Worm (Caenorhabditis elegans) whole organism, early embryonic: ENCODE data around the gene F44E7.9.

ENCODE experiments used
- ama-1 ChIP-seq: fragments of 150-350 bp; optimal IDR thresholded peaks from 2 replicates; lab custom pipeline; 2014
- ceh-13 ChIP-seq: fragments of 200-800 bp; sonication (Bioruptor generic); optimal IDR thresholded peaks from 2 replicates; lab custom pipeline; 2018; ENCODE audit warnings: mild to moderate bottlenecking, missing genetic modification characterization, missing compliant biosample characterization
- ceh-36 ChIP-seq: sonication (generic microtip); optimal IDR thresholded peaks from 2 replicates; lab custom pipeline; 2016; ENCODE audit warnings: missing genetic modification characterization, inconsistent platforms, missing compliant biosample characterization
- hmg-4 ChIP-seq: fragments of 200-800 bp; sonication (Bioruptor generic); optimal IDR thresholded peaks from 2 replicates; lab custom pipeline; 2018; ENCODE audit warnings: mild to moderate bottlenecking, missing genetic modification characterization, missing compliant biosample characterization
- scrt-1 ChIP-seq: fragments of 200-800 bp; sonication (Bioruptor generic); IDR thresholded peaks from 2 replicates; pipeline ENCODE4 v1.3.6; 2022; ENCODE audit warnings: missing genetic modification characterization, missing compliant biosample characterization
- sea-1 ChIP-seq: fragments of 200-800 bp; sonication (Bioruptor generic); conservative IDR thresholded peaks from 2 replicates; pipeline ENCODE4 v1.3.6; 2022; ENCODE audit warnings: missing genetic modification characterization, missing compliant biosample characterization
- tbx-11 ChIP-seq: fragments of 200-800 bp; sonication (Bioruptor generic); IDR thresholded peaks from 2 replicates; pipeline ENCODE4 v1.3.6; 2022; ENCODE audit warnings: missing genetic modification characterization, missing compliant biosample characterization
- tbx-37 ChIP-seq: fragments of 200-800 bp; sonication (Bioruptor generic); conservative IDR thresholded peaks from 2 replicates; pipeline ENCODE4 v1.3.6; 2022; ENCODE audit warnings: missing genetic modification reagents, missing genetic modification characterization, missing compliant biosample characterization
- tra-4 ChIP-seq: sonication (generic microtip); optimal IDR thresholded peaks from 2 replicates; lab custom pipeline; 2017; ENCODE audit warnings: missing genetic modification characterization, missing compliant biosample characterization

DNA sequence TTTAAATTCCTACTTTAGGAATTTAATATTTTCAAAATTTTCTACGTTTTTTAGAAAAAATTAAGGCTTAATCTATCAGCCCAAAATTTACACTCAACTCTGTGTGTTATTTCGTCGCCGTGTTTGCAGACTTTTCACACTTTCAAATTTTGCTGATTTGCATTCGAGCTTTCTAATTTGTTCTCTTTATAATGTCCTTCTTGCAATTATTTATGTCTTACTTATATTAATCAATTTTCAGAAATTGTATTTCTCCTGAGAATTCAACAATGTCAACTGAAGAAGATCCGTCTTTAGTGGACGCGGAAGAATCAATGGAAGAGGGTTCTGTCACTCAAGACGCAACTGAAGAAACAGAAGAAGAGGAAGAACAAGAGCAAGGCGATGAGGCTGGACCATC lies 35.6 kb downstream of the F44E7.9 start, which contains the start of gene let-418:
- TF ChIP-seq ama-1 (lab: Kevin White, UChicago) (no peak), ceh-36 (no peak), sea-1 (GFP tag; lab: Robert Waterston, UW) (no peak), ceh-13 (no peak), scrt-1 (GFP tag; lab: Robert Waterston, UW) (no peak), tbx-37 (no peak), hmg-4 (GFP tag; lab: Kevin White, UChicago) (no peak), tbx-11 (GFP tag; lab: Robert Waterston, UW) (no peak), tra-4 (no peak)
